Worm (Caenorhabditis elegans) whole organism, late embryonic: ENCODE data around the gene T21H3.1.

Experiments used
- ceh-31 ChIP-seq: sonication (generic microtip); optimal IDR thresholded peaks from 2 replicates; lab custom pipeline; 2016; ENCODE audit warnings: missing genetic modification characterization, missing compliant biosample characterization
- lim-6 ChIP-seq: sonication (generic microtip); optimal IDR thresholded peaks from 2 replicates; lab custom pipeline; 2016; ENCODE audit warnings: missing genetic modification characterization, missing compliant biosample characterization
- mec-3 ChIP-seq: sonication (generic microtip); optimal IDR thresholded peaks from 2 replicates; lab custom pipeline; 2016; ENCODE audit warnings: borderline replicate concordance, missing genetic modification characterization, missing compliant biosample characterization

DNA sequence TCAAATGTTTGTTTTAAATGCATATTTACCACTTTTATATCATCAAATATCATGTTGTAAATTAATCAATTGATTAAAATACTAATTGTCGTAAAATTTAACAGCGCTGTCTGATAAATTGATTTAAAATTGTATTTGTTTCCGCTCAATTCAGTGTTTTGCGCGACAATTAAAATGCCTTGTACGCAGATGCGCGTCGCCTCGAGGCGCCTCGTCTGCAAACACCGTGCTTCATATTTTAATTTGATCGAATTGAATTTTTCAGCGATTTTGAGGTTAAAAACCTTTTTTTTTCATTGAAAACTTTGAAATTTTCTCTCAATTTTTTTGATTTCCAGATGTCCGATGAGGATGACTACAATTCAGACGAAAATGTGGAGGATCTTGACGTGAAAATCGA, 30.4 kb downstream of the T21H3.1 start, which contains the start of gene Y50D4A.5:
- TF ChIP-seq lim-6 (tag; lab: Kevin White, UChicago) = no peak
- no peak for TF ChIP-seq mec-3 (tag; lab: Kevin White, UChicago)
- TF ChIP-seq ceh-31 (tag; lab: Kevin White, UChicago) = no peak
